Worm (Caenorhabditis elegans): ENCODE results near the gene des-2.
A peak's percentile ranks its signal among the peaks of the same experiment; 100 is the strongest.

Gene des-2

DNA sequence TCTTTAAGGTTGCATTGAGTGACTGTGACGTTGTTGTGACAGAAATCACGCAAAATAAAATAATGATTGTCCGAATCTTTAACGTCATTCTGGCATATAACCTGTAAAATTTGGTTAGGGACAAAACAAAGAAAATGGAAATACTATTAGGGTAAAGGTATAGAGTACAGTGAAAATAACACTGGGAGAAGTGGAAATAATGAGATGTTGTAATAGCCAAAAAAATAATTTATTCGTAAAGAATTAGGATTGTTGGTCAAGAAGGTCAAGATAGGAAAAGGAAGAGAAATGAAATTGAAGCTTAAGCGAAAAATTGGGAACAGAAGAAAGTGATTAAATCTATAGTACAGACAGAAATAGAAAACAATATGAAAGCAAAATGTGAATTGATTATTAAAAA lies 6.4 kb downstream of the des-2 start, which contains the start of gene deg-3:
deg-3 (minus strand) TSS at position 101 of the 400 bp plus-strand sequence.
- TF ChIP-seq ama-1 (optimal IDR thresholded peaks at IDR 0.05): no peak
- no peak for TF ChIP-seq ctbp-1 (GFP tag; IDR thresholded peaks at IDR 0.05)
- no peak for TF ChIP-seq zfp-2 (tag; optimal IDR thresholded peaks at IDR 0.05)
- no peak for TF ChIP-seq nhr-102 (tag; optimal IDR thresholded peaks at IDR 0.05)
- TF ChIP-seq nhr-111 (GFP tag; optimal IDR thresholded peaks at IDR 0.05): no peak
- TF ChIP-seq ceh-20 (GFP tag; IDR thresholded peaks at IDR 0.05): no peak
- no peak for TF ChIP-seq daf-8 (GFP tag; IDR thresholded peaks at IDR 0.05)
- no peak for TF ChIP-seq php-3 (GFP tag; IDR thresholded peaks at IDR 0.05)

ce11 chrV:11412125-11412524 lies 9.4 kb downstream of the des-2 start:
- TF ChIP-seq hif-1 (tag; optimal IDR thresholded peaks at IDR 0.05) (peak in 1 of 2 experiments; percentile 38), F44E2.7 (GFP tag; IDR thresholded peaks at IDR 0.05) (0 out of 2 replicates have a peak, but pooled peaks have one; percentile 52), egl-43 (GFP tag; IDR thresholded peaks at IDR 0.05) (no peak; the same call in 1 of the 2 replicates), lin-29 (GFP tag; IDR thresholded peaks at IDR 0.05) (no peak), lin-39 (tag; optimal IDR thresholded peaks at IDR 0.05) (no peak), saeg-2 (GFP tag; IDR thresholded peaks at IDR 0.05) (0 out of 2 replicates have a peak, but pooled peaks have one; percentile 38), ceh-32 (tag; optimal IDR thresholded peaks at IDR 0.05; ENCODE audit: poor library complexity) (no peak), nhr-102 (tag; optimal IDR thresholded peaks at IDR 0.05) (no peak), ces-1 (GFP tag; optimal IDR thresholded peaks at IDR 0.05) (no peak), ceh-82 (tag; optimal IDR thresholded peaks at IDR 0.05) (no peak), mdl-1 (tag; optimal IDR thresholded peaks at IDR 0.05) (no peak), vab-7 (GFP tag; IDR thresholded peaks at IDR 0.05) (peak; percentile 64), ztf-11 (tag; optimal IDR thresholded peaks at IDR 0.05) (no peak), daf-16 (GFP tag; optimal IDR thresholded peaks at IDR 0.05) (peak in 1 of 2 experiments; percentile 53), daf-16 (tag; optimal IDR thresholded peaks at IDR 0.05) (no peak), snpc-1.2 (GFP tag; IDR thresholded peaks at IDR 0.05) (peak; percentile 77; the same call in 1 of the 2 replicates), nhr-237 (tag; optimal IDR thresholded peaks at IDR 0.05) (no peak), nhr-48 (tag; optimal IDR thresholded peaks at IDR 0.05) (no peak), pqm-1 (tag; optimal IDR thresholded peaks at IDR 0.05) (peak; percentile 36), F49E8.2 (tag; optimal IDR thresholded peaks at IDR 0.05; ENCODE audit: borderline replicate concordance) (no peak), dpl-1 (GFP tag; optimal IDR thresholded peaks at IDR 0.05) (peak; percentile 6), lin-1 (GFP tag; IDR thresholded peaks at IDR 0.05) (peak; percentile 42; the same call in 1 of the 2 replicates), lin-38 (GFP tag; IDR thresholded peaks at IDR 0.05) (no peak), aly-2 (tag; optimal IDR thresholded peaks at IDR 0.05) (no peak), mxl-3 (GFP tag; optimal IDR thresholded peaks at IDR 0.05) (peak; percentile 51), attf-4 (tag; optimal IDR thresholded peaks at IDR 0.05) (no peak), rbr-2 (tag; optimal IDR thresholded peaks at IDR 0.05) (no peak), nhr-28 (tag; optimal IDR thresholded peaks at IDR 0.05) (peak; percentile 54), unc-130 (GFP tag; optimal IDR thresholded peaks at IDR 0.05) (no peak), mdt-29 (GFP tag; IDR thresholded peaks at IDR 0.05) (no peak), ama-1 (optimal IDR thresholded peaks at IDR 0.05) (no peak), zfp-3 (GFP tag; conservative IDR thresholded peaks at IDR 0.05) (peak; percentile 70; the same call in 1 of the 2 replicates), spr-3 (GFP tag; optimal IDR thresholded peaks at IDR 0.05) (no peak), fos-1 (tag; optimal IDR thresholded peaks at IDR 0.05) (no peak), unc-39 (tag; optimal IDR thresholded peaks at IDR 0.05) (no peak), zip-11 (GFP tag; IDR thresholded peaks at IDR 0.05) (no peak), pha-4 (GFP tag; IDR thresholded peaks at IDR 0.05) (no peak), pha-4 (tag; optimal IDR thresholded peaks at IDR 0.05) (no peak), arid-1 (GFP tag; conservative IDR thresholded peaks at IDR 0.05) (peak; percentile 58; the same call in 1 of the 2 replicates), hlh-30 (tag; optimal IDR thresholded peaks at IDR 0.05; ENCODE audit: insufficient read depth) (peak; percentile 69), madf-9 (GFP tag; conservative IDR thresholded peaks at IDR 0.05) (peak; percentile 45; the same call in 1 of the 2 replicates), ctbp-1 (GFP tag; IDR thresholded peaks at IDR 0.05) (no peak), mes-2 (tag; optimal IDR thresholded peaks at IDR 0.05; ENCODE audit: poor library complexity, severe bottlenecking) (peak; percentile 69), Y105C5A.15 (GFP tag; IDR thresholded peaks at IDR 0.05) (no peak)

All from whole organism, L4 larva.